Worm (Caenorhabditis elegans) whole organism, midembryonic: ENCODE results near the gene tmed-1.

Experiments
- T22C8.4 ChIP-seq: fragments of 200-800 bp; sonication (Bioruptor generic); IDR thresholded peaks from 2 replicates; pipeline ENCODE4 v1.3.6; 2022; ENCODE audit warnings: missing genetic modification characterization, missing compliant biosample characterization
- cog-1 ChIP-seq: sonication (generic microtip); optimal IDR thresholded peaks from 2 replicates; lab custom pipeline; 2016; ENCODE audit warnings: missing genetic modification characterization, missing compliant biosample characterization
- flt-1 ChIP-seq: fragments of 200-800 bp; sonication (Bioruptor generic); IDR thresholded peaks from 2 replicates; pipeline ENCODE4 v1.3.6; 2022; ENCODE audit warnings: missing genetic modification characterization, missing compliant biosample characterization
- klf-2 ChIP-seq: fragments of 200-800 bp; sonication (Bioruptor generic); conservative IDR thresholded peaks from 2 replicates; pipeline ENCODE4 v1.3.6; 2022; ENCODE audit warnings: missing genetic modification reagents, missing genetic modification characterization, missing compliant biosample characterization
- ref-1 ChIP-seq: fragments of 200-800 bp; sonication (Bioruptor generic); conservative IDR thresholded peaks from 2 replicates; pipeline ENCODE4 v1.3.6; 2022; ENCODE audit warnings: missing genetic modification reagents, missing genetic modification characterization, missing compliant biosample characterization
- tab-1 ChIP-seq: fragments of 200-800 bp; sonication (Bioruptor generic); IDR thresholded peaks from 2 replicates; pipeline ENCODE4 v1.3.6; 2022; ENCODE audit warnings: missing genetic modification characterization, missing compliant biosample characterization
- ztf-23 ChIP-seq: fragments of 200-800 bp; sonication (Bioruptor generic); IDR thresholded peaks from 2 replicates; pipeline ENCODE4 v1.3.6; 2022; ENCODE audit warnings: missing genetic modification reagents, missing genetic modification characterization, missing compliant biosample characterization
- ztf-29 ChIP-seq: fragments of 200-800 bp; sonication (Bioruptor generic); IDR thresholded peaks from 2 replicates; pipeline ENCODE4 v1.3.6; 2022; ENCODE audit warnings: missing genetic modification reagents, missing genetic modification characterization, missing compliant biosample characterization

ce11 chrIV:12057508-12057907 lies 20.5 kb downstream of the tmed-1 start, which contains the start of gene K08E4.3:
- TF ChIP-seq flt-1 (GFP tag; lab: Robert Waterston, UW) (no peak), ztf-29 (no peak), cog-1 (no peak), tab-1 (no peak), ref-1 (GFP tag; lab: Robert Waterston, UW) (no peak), T22C8.4 (GFP tag; lab: Robert Waterston, UW) (no peak), klf-2 (GFP tag; lab: Robert Waterston, UW) (no peak), ztf-23 (GFP tag; lab: Robert Waterston, UW) (no peak)
